Worm (Caenorhabditis elegans): ENCODE measurements around the gene nstp-3.

Gene nstp-3

DNA sequence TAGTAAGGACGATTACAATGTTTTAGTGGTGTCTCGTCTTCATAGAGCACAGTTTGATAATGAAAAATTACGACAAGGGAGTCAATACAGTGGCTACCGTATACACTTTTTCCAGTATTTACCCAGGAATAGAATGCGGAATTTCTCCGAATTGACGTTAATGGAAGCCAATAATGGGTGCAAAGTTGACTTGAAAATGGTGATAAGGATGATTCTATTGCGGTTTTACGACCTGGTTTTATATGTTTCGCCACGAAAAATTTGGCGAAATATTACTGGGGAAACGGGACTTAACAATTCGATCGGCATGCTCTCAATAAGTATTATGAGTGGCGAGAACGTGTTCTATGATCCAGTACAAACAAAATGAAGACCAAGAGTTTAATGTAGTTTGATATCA lies 21.9 kb upstream of the nstp-3 start (continued):
- TF ChIP-seq madf-5 (GFP tag; IDR thresholded peaks at IDR 0.05) (no peak), pha-4 (GFP tag; IDR thresholded peaks at IDR 0.05) (no peak), pha-4 (tag; optimal IDR thresholded peaks at IDR 0.05) (no peak), nhr-102 (tag; optimal IDR thresholded peaks at IDR 0.05) (no peak), ceh-82 (tag; optimal IDR thresholded peaks at IDR 0.05) (no peak), ctbp-1 (GFP tag; IDR thresholded peaks at IDR 0.05) (no peak), dmd-8 (GFP tag; IDR thresholded peaks at IDR 0.05) (no peak), snpc-1.2 (GFP tag; IDR thresholded peaks at IDR 0.05) (no peak), D1046.2 (GFP tag; IDR thresholded peaks at IDR 0.05) (no peak), tag-97 (GFP tag; IDR thresholded peaks at IDR 0.05) (no peak), zag-1 (tag; optimal IDR thresholded peaks at IDR 0.05) (no peak), zip-11 (GFP tag; IDR thresholded peaks at IDR 0.05) (no peak), lim-7 (GFP tag; IDR thresholded peaks at IDR 0.05) (no peak), hmg-1.1 (GFP tag; IDR thresholded peaks at IDR 0.05) (no peak), ceh-20 (GFP tag; IDR thresholded peaks at IDR 0.05) (no peak)

DNA sequence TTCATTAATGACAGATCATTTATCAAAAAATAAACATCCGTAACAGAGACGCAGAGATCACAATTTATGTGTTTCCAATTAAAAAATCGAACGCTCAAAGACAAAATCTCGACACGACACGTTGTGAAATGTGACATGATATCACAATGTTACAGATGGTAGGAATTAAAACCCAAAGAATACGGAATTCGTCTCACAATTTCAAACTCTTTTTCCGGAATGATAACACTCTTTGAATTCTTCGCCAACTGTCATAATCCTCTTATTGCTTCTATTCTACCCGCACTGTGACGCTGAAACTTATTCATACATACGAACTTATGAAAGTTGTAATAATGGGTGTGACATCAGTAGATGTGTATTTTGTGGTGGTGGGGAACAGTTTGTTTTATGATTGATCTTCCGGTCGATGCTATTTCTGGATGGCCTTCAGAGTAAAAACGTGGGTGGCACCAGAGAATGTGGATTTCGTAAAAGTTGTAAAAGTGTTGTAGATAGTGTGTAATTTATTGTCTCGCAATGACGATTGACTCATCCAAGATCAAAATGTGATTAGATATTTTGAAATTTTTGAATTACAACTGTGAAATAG lies 18.5 kb upstream of the nstp-3 start:
- TF ChIP-seq T20F7.1 (GFP tag; optimal IDR thresholded peaks at IDR 0.05) (no peak), saeg-2 (GFP tag; IDR thresholded peaks at IDR 0.05) (no peak), php-3 (GFP tag; IDR thresholded peaks at IDR 0.05) (no peak), hmg-1.1 (GFP tag; IDR thresholded peaks at IDR 0.05) (no peak), dmd-6 (GFP tag; IDR thresholded peaks at IDR 0.05) (peak; percentile 90), hlh-11 (tag; optimal IDR thresholded peaks at IDR 0.05) (peak; percentile 57), dve-1 (tag; optimal IDR thresholded peaks at IDR 0.05; ENCODE audit: insufficient read depth) (peak; percentile 44), fkh-10 (GFP tag; optimal IDR thresholded peaks at IDR 0.05) (no peak), lin-38 (GFP tag; IDR thresholded peaks at IDR 0.05) (no peak), unc-62 (GFP tag; optimal IDR thresholded peaks at IDR 0.05 in 1 of 2) (peak in 1 of 2 experiments; percentile 90), unc-62 (tag; optimal IDR thresholded peaks at IDR 0.05) (no peak), daf-16 (GFP tag; optimal IDR thresholded peaks at IDR 0.05) (no peak), daf-16 (tag; optimal IDR thresholded peaks at IDR 0.05) (peak; percentile 7), zag-1 (tag; optimal IDR thresholded peaks at IDR 0.05) (no peak), nhr-28 (tag; optimal IDR thresholded peaks at IDR 0.05) (peak; percentile 68), ama-1 (optimal IDR thresholded peaks at IDR 0.05) (no peak), mxl-3 (GFP tag; optimal IDR thresholded peaks at IDR 0.05) (peak; percentile 13), mdl-1 (tag; optimal IDR thresholded peaks at IDR 0.05) (peak in 1 of 2 experiments; percentile 16), lin-1 (GFP tag; IDR thresholded peaks at IDR 0.05) (peak; percentile 54; the same call in 1 of the 2 replicates), hlh-30 (tag; optimal IDR thresholded peaks at IDR 0.05; ENCODE audit: insufficient read depth) (peak; percentile 21), nhr-48 (tag; optimal IDR thresholded peaks at IDR 0.05) (peak; percentile 49)

DNA sequence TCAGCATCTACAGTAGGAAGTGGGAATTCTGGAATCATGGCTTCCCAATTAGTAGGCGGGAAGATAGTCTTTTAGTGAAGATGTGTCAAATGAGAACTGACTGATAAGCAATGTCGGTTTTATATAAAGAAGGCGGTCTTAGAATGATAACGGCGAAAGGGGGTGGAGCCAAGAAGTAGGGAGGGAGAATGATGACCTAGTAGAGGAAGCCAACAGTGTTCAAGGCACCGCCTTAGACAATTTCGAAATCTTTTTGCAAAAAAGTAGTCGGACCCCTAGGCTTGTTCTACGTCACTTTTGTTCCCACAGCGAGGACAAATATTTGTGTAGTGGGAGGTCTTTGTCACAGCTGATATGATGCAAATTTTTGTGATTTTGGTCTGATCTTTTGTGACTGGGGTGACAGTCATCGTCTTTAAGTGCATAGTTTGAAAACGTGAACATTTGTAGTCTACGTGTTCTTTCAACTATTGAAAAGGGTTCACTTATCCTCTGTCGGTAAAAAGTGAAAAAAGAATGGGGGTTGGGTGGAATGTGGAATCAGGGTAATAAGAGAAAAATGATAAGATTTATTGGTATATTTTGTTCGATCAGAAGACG lies 15.1 kb upstream of the nstp-3 start, which contains the start of gene ZC250.4:
ZC250.4 (minus strand) TSS at position 78 of the 600 bp plus-strand sequence.
- TF ChIP-seq spr-1 (tag; optimal IDR thresholded peaks at IDR 0.05) (no peak), nhr-10 (tag; optimal IDR thresholded peaks at IDR 0.05) (no peak), zag-1 (tag; optimal IDR thresholded peaks at IDR 0.05) (no peak), ZK337.2 (GFP tag; IDR thresholded peaks at IDR 0.05) (no peak), nhr-28 (tag; optimal IDR thresholded peaks at IDR 0.05) (peak; percentile 12), ama-1 (optimal IDR thresholded peaks at IDR 0.05) (peak; percentile 21), ZK546.5 (tag; optimal IDR thresholded peaks at IDR 0.05) (no peak), tra-1 (GFP tag; IDR thresholded peaks at IDR 0.05) (0 out of 2 replicates have a peak, but pooled peaks have one; percentile 4), zip-2 (tag; optimal IDR thresholded peaks at IDR 0.05) (no peak), mxl-2 (GFP tag; conservative IDR thresholded peaks at IDR 0.05) (no peak), nhr-237 (tag; optimal IDR thresholded peaks at IDR 0.05) (no peak), egl-27 (tag; optimal IDR thresholded peaks at IDR 0.05) (no peak), hif-1 (tag; optimal IDR thresholded peaks at IDR 0.05) (peak in 1 of 2 experiments; percentile 73), nhr-48 (tag; optimal IDR thresholded peaks at IDR 0.05) (peak; percentile 51), ztf-11 (tag; optimal IDR thresholded peaks at IDR 0.05) (no peak), lin-15B (tag; optimal IDR thresholded peaks at IDR 0.05) (no peak), Y75B8A.6 (GFP tag; IDR thresholded peaks at IDR 0.05) (no peak), nhr-102 (tag; optimal IDR thresholded peaks at IDR 0.05) (peak; percentile 39), snpc-4 (tag; optimal IDR thresholded peaks at IDR 0.05) (no peak), mxl-3 (GFP tag; optimal IDR thresholded peaks at IDR 0.05) (no peak), aha-1 (tag) (peak; percentile 74), zip-11 (GFP tag; IDR thresholded peaks at IDR 0.05) (no peak), dmd-8 (GFP tag; IDR thresholded peaks at IDR 0.05) (no peak)

Data from whole organism, L4 larva.